Worm (Caenorhabditis elegans) whole organism, young adult: Measurements from ENCODE around the gene spp-16.

Source experiments
- B0035.1 ChIP-seq: sonication (generic microtip); optimal IDR thresholded peaks from 2 replicates; lab custom pipeline; 2016; ENCODE audit warnings: missing genetic modification characterization, mild to moderate bottlenecking, missing compliant biosample characterization, missing genotype, missing genetic modification reagents
- D2030.7 ChIP-seq: fragments of 200-800 bp; sonication (Bioruptor generic); IDR thresholded peaks from 2 replicates; pipeline ENCODE4 v1.3.6; 2022; ENCODE audit warnings: missing genetic modification reagents, missing genetic modification characterization, missing compliant biosample characterization
- F10E7.11 ChIP-seq: sonication (generic microtip); optimal IDR thresholded peaks from 2 replicates; lab custom pipeline; 2017; ENCODE audit warnings: mild to moderate bottlenecking, missing genetic modification characterization, moderate library complexity, missing compliant biosample characterization
- F22D6.2 ChIP-seq: sonication (generic microtip); optimal IDR thresholded peaks from 2 replicates; lab custom pipeline; 2016; ENCODE audit warnings: mild to moderate bottlenecking, missing genetic modification characterization, missing compliant biosample characterization
- F23B12.7 ChIP-seq: sonication (generic microtip); optimal IDR thresholded peaks from 2 replicates; lab custom pipeline; 2017; ENCODE audit warnings: missing genetic modification characterization, mild to moderate bottlenecking, missing compliant biosample characterization, antibody characterized with exemption, moderate library complexity; ENCODE audit not compliant: insufficient read depth
- F33H1.4 ChIP-seq: fragments of 200-800 bp; sonication (Bioruptor generic); IDR thresholded peaks from 2 replicates; pipeline ENCODE4 v1.3.6; 2022; ENCODE audit warnings: missing genetic modification reagents, missing genetic modification characterization, missing compliant biosample characterization
- F37B4.10 ChIP-seq: fragments of 200-800 bp; sonication (Bioruptor generic); IDR thresholded peaks from 2 replicates; pipeline ENCODE4 v1.3.6; 2022; ENCODE audit warnings: missing genetic modification characterization, missing compliant biosample characterization
- F52B5.7 ChIP-seq: sonication (generic microtip); optimal IDR thresholded peaks from 2 replicates; lab custom pipeline; 2016; ENCODE audit warnings: mild to moderate bottlenecking, missing genetic modification characterization, missing compliant biosample characterization
- F55B11.4 ChIP-seq: sonication (generic microtip); optimal IDR thresholded peaks from 2 replicates; lab custom pipeline; 2016; ENCODE audit warnings: missing compliant biosample characterization, missing genetic modification characterization, borderline replicate concordance; ENCODE audit not compliant: insufficient read depth
- F57A8.1 ChIP-seq: fragments of 200-800 bp; sonication (Bioruptor generic); optimal IDR thresholded peaks from 2 replicates; lab custom pipeline; 2018; ENCODE audit warnings: mild to moderate bottlenecking, missing genetic modification characterization, moderate library complexity, missing compliant biosample characterization
- Y79H2A.3 ChIP-seq: fragments of 200-800 bp; sonication (Bioruptor generic); conservative IDR thresholded peaks from 2 replicates; pipeline ENCODE4 v1.3.6; 2022; ENCODE audit warnings: missing genetic modification reagents, missing genetic modification characterization, missing compliant biosample characterization
- akir-1 ChIP-seq: fragments of 200-800 bp; sonication (Bioruptor generic); optimal IDR thresholded peaks from 2 replicates; lab custom pipeline; 2018; ENCODE audit warnings: mild to moderate bottlenecking, missing genetic modification characterization, moderate library complexity, missing compliant biosample characterization
- aptf-2 ChIP-seq: fragments of 200-800 bp; sonication (Bioruptor generic); conservative IDR thresholded peaks from 2 replicates; pipeline ENCODE4 v1.3.6; 2022; ENCODE audit warnings: missing genetic modification reagents, missing genetic modification characterization, missing compliant biosample characterization
- athp-1 ChIP-seq: sonication (generic microtip); optimal IDR thresholded peaks from 2 replicates; lab custom pipeline; 2017; ENCODE audit warnings: mild to moderate bottlenecking, missing genetic modification characterization, missing compliant biosample characterization
- attf-3 ChIP-seq: fragments of 200-800 bp; sonication (Bioruptor generic); conservative IDR thresholded peaks from 2 replicates; pipeline ENCODE4 v1.3.6; 2022; ENCODE audit warnings: missing genetic modification reagents, missing genetic modification characterization, missing compliant biosample characterization
- attf-6 ChIP-seq: fragments of 200-800 bp; sonication (Bioruptor generic); IDR thresholded peaks from 2 replicates; pipeline ENCODE4 v1.3.6; 2022; ENCODE audit warnings: missing genetic modification reagents, missing genetic modification characterization, missing compliant biosample characterization
- bed-1 ChIP-seq: fragments of 200-800 bp; sonication (Bioruptor generic); IDR thresholded peaks from 2 replicates; pipeline ENCODE4 v1.3.6; 2022; ENCODE audit warnings: missing genetic modification reagents, missing genetic modification characterization, missing compliant biosample characterization
- ccch-3 ChIP-seq: fragments of 200-800 bp; sonication (Bioruptor generic); optimal IDR thresholded peaks from 2 replicates; lab custom pipeline; 2018; ENCODE audit warnings: mild to moderate bottlenecking, missing genetic modification characterization, missing compliant biosample characterization
- ceh-79 ChIP-seq: sonication (generic microtip); optimal IDR thresholded peaks from 2 replicates; lab custom pipeline; 2017; ENCODE audit warnings: mild to moderate bottlenecking, missing genetic modification characterization, missing compliant biosample characterization
- die-1 ChIP-seq: sonication (generic microtip); optimal IDR thresholded peaks from 2 replicates; lab custom pipeline; 2016; ENCODE audit warnings: missing genotype, mild to moderate bottlenecking, missing genetic modification characterization, missing compliant biosample characterization
- hlh-26 ChIP-seq: fragments of 200-800 bp; sonication (Bioruptor generic); conservative IDR thresholded peaks from 2 replicates; pipeline ENCODE4 v1.3.6; 2022; ENCODE audit warnings: missing genetic modification reagents, missing genetic modification characterization, missing compliant biosample characterization
- hrde-1 ChIP-seq: sonication (generic microtip); optimal IDR thresholded peaks from 2 replicates; lab custom pipeline; 2016; ENCODE audit warnings: missing genetic modification characterization, mild to moderate bottlenecking, missing compliant biosample characterization, moderate library complexity, missing genotype, missing genetic modification reagents, borderline replicate concordance
- hsf-1 ChIP-seq: fragments of 200-800 bp; sonication (Bioruptor generic); IDR thresholded peaks from 2 replicates; pipeline ENCODE4 v1.3.6; 2022; ENCODE audit warnings: missing genetic modification reagents, missing genetic modification characterization, missing compliant biosample characterization
- let-607 ChIP-seq, 2 experiments: fragments of 200-800 bp in 1 of 2; sonication (Bioruptor generic) in 1 of 2; sonication (generic microtip) in 1 of 2; optimal IDR thresholded peaks; 2 replicates each; lab custom pipeline; 2016 to 2018; ENCODE audit warnings: mild to moderate bottlenecking in 2 of 2, missing compliant biosample characterization in 2 of 2, missing genetic modification characterization in 2 of 2, moderate library complexity in 2 of 2, missing genotype in 1 of 2
- lin-26 ChIP-seq: fragments of 200-800 bp; sonication (Bioruptor generic); IDR thresholded peaks from 2 replicates; pipeline ENCODE4 v1.3.6; 2022; ENCODE audit warnings: missing genetic modification reagents, missing genetic modification characterization, missing compliant biosample characterization
- lin-35 ChIP-seq, 3 experiments: fragments of 150-350 bp in 2 of 3; sonication (generic microtip) in 1 of 3; optimal IDR thresholded peaks; 2 replicates each; lab custom pipeline; 2014 to 2018; ENCODE audit warnings: missing biosample characterization in 3 of 3, missing genetic modification characterization in 3 of 3, missing genetic modification reagents in 3 of 3
- mel-28 ChIP-seq: sonication (generic microtip); optimal IDR thresholded peaks from 2 replicates; lab custom pipeline; 2016; ENCODE audit warnings: borderline replicate concordance, mild to moderate bottlenecking, missing genetic modification characterization, missing compliant biosample characterization
- mxl-1 ChIP-seq: sonication (generic microtip); optimal IDR thresholded peaks from 2 replicates; lab custom pipeline; 2016; ENCODE audit warnings: missing genetic modification characterization, missing compliant biosample characterization
- nfya-1 ChIP-seq: sonication (generic microtip); optimal IDR thresholded peaks from 2 replicates; lab custom pipeline; 2017; ENCODE audit warnings: antibody characterized with exemption, missing compliant biosample characterization, missing genetic modification characterization, borderline replicate concordance; ENCODE audit not compliant: insufficient read depth
- nhr-80 ChIP-seq: sonication (generic microtip); optimal IDR thresholded peaks from 2 replicates; lab custom pipeline; 2016; ENCODE audit warnings: missing genetic modification characterization, missing compliant biosample characterization
- snpc-3.4 ChIP-seq: sonication (generic microtip); optimal IDR thresholded peaks from 2 replicates; lab custom pipeline; 2017; ENCODE audit warnings: missing genetic modification characterization, mild to moderate bottlenecking, missing compliant biosample characterization, antibody characterized with exemption, moderate library complexity, missing genotype, missing genetic modification reagents
- tbp1 ChIP-seq: fragments of 200-800 bp; sonication (Bioruptor generic); optimal IDR thresholded peaks from 2 replicates; lab custom pipeline; 2018; ENCODE audit warnings: mild to moderate bottlenecking, missing genetic modification characterization, missing compliant biosample characterization
- tbx-9 ChIP-seq: sonication (generic microtip); optimal IDR thresholded peaks from 2 replicates; lab custom pipeline; 2016; ENCODE audit warnings: borderline replicate concordance, missing genetic modification characterization, inconsistent platforms, missing compliant biosample characterization
- tlf-1 ChIP-seq: fragments of 200-800 bp; sonication (Bioruptor generic); optimal IDR thresholded peaks from 2 replicates; lab custom pipeline; 2018; ENCODE audit warnings: mild to moderate bottlenecking, missing genetic modification characterization, missing compliant biosample characterization
- ztf-18 ChIP-seq: sonication (generic microtip); optimal IDR thresholded peaks from 2 replicates; lab custom pipeline; 2016; ENCODE audit warnings: missing genotype, mild to moderate bottlenecking, missing genetic modification characterization, missing compliant biosample characterization
- ztf-22 ChIP-seq: fragments of 200-800 bp; sonication (Bioruptor generic); optimal IDR thresholded peaks from 2 replicates; lab custom pipeline; 2018; ENCODE audit warnings: mild to moderate bottlenecking, missing genetic modification characterization, moderate library complexity, missing compliant biosample characterization
- ztf-28 ChIP-seq: fragments of 200-800 bp; sonication (Bioruptor generic); IDR thresholded peaks from 2 replicates; pipeline ENCODE4 v1.3.6; 2022; ENCODE audit warnings: missing genetic modification reagents, missing genetic modification characterization, missing compliant biosample characterization

The spp-16 gene

DNA sequence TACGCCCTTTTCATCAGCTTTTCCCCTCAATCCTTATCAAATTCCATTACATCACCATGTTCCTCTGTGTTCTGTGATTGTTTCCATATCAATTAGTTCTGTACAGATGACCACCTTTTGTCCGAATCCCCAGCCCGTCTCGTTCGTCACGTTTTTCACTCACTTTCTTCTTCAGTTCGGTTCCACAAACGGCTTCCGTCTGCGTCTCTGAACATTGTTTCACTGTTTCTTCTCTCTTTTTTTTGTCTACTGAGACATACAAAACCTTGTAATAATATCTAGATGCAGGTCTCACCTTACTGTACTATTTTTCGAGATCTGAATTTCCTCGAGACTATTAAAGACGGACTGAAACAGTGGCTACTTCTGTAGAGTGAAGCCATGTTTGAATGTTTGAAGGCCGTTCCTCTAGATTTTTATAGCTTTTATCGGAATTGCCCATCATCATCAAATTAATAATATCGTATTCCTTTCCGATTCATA lies 14.7 kb downstream of the spp-16 start, which contains the start of gene F32D8.3:
F32D8.3 (plus strand) TSS at position 433 of the 483 bp plus-strand sequence.
- TF ChIP-seq bed-1 (GFP tag; lab: Robert Waterston, UW) (no peak), ztf-28 (GFP tag; lab: Robert Waterston, UW) (no peak), F57A8.1 (GFP tag; lab: Kevin White, UChicago) (no peak), lin-26 (no peak), F33H1.4 (no peak), F55B11.4 (tag; lab: Kevin White, UChicago) (no peak), Y79H2A.3 (GFP tag; lab: Robert Waterston, UW) (no peak), attf-3 (GFP tag; lab: Robert Waterston, UW) (no peak), tbx-9 (tag; lab: Kevin White, UChicago) (no peak)

ce11 chrV:10883478-10883877 lies 17.6 kb downstream of the spp-16 start, which contains the start of gene F32D8.2:
TSS of gene F32D8.2 (plus strand) at chrV:10883778.
- no peak for TF ChIP-seq hrde-1
- no peak for TF ChIP-seq mel-28 (tag; lab: Kevin White, UChicago)
- no peak for TF ChIP-seq athp-1 (tag; lab: Kevin White, UChicago)
- TF ChIP-seq ceh-79 (tag; lab: Kevin White, UChicago) = no peak
- TF ChIP-seq lin-35 (GFP tag; optimal IDR thresholded peaks at IDR 0.05; lab: Kevin White, UChicago) = no peak
- TF ChIP-seq aptf-2 (GFP tag; lab: Robert Waterston, UW) = no peak
- no peak for TF ChIP-seq tbp1
- TF ChIP-seq ztf-22 (GFP tag; lab: Kevin White, UChicago) = no peak
- TF ChIP-seq ztf-18 (tag; lab: Kevin White, UChicago) = no peak
- TF ChIP-seq Y79H2A.3 (GFP tag; lab: Robert Waterston, UW) = no peak
- no peak for TF ChIP-seq ccch-3
- no peak for TF ChIP-seq die-1
- no peak for TF ChIP-seq F52B5.7 (tag; lab: Kevin White, UChicago)
- TF ChIP-seq nhr-80 (tag; lab: Kevin White, UChicago) = no peak
- TF ChIP-seq D2030.7 = no peak
- TF ChIP-seq F10E7.11 (tag; lab: Kevin White, UChicago) = no peak

ce11 chrV:10880138-10880882 lies 20.8 kb downstream of the spp-16 start, which contains the start of gene F32D8.1:
TSS of gene F32D8.1 (plus strand) at chrV:10880832.
- TF ChIP-seq tlf-1 (no peak), F37B4.10 (GFP tag; lab: Robert Waterston, UW) (no peak), let-607 (tag; optimal IDR thresholded peaks at IDR 0.05; lab: Kevin White, UChicago) (no peak), nfya-1 (tag; lab: Kevin White, UChicago) (no peak), attf-6 (GFP tag; lab: Robert Waterston, UW) (no peak), mxl-1 (tag; lab: Kevin White, UChicago) (no peak), mel-28 (tag; lab: Kevin White, UChicago) (no peak), lin-35 (GFP tag; optimal IDR thresholded peaks at IDR 0.05; lab: Kevin White, UChicago) (no peak), hlh-26 (GFP tag; lab: Robert Waterston, UW) (no peak), B0035.1 (tag; lab: Kevin White, UChicago) (no peak), F22D6.2 (tag; lab: Kevin White, UChicago) (no peak), F33H1.4 (no peak), Y79H2A.3 (GFP tag; lab: Robert Waterston, UW) (no peak), hsf-1 (GFP tag; lab: Robert Waterston, UW) (no peak), F23B12.7 (tag; lab: Kevin White, UChicago) (no peak), F55B11.4 (tag; lab: Kevin White, UChicago) (no peak), snpc-3.4 (tag; lab: Kevin White, UChicago) (no peak), akir-1 (no peak)
